Worm (Caenorhabditis elegans): ENCODE measurements around the gene mfsd-6.

The mfsd-6 gene

ce11 chrIII:7572781-7573400 lies 6.3 kb downstream of the mfsd-6 start, which contains the start of the genes rpl-9 and lpd-7 (continued):
- TF ChIP-seq nhr-28 (tag; optimal IDR thresholded peaks at IDR 0.05) (no peak), lin-14 (GFP tag; optimal IDR thresholded peaks at IDR 0.05) (peak; percentile 76), C16A3.4 (tag; optimal IDR thresholded peaks at IDR 0.05) (peak; percentile 97), ceh-90 (tag; optimal IDR thresholded peaks at IDR 0.05) (no peak), unc-98 (GFP tag; IDR thresholded peaks at IDR 0.05) (no peak), rnt-1 (tag; optimal IDR thresholded peaks at IDR 0.05) (peak; percentile 83), dsc-1 (tag; optimal IDR thresholded peaks at IDR 0.05) (peak; percentile 51), F16B12.6 (tag; optimal IDR thresholded peaks at IDR 0.05) (peak; percentile 74), lir-3 (tag; optimal IDR thresholded peaks at IDR 0.05; ENCODE audit: poor library complexity) (peak; percentile 45), nhr-11 (tag; optimal IDR thresholded peaks at IDR 0.05) (peak; percentile 12), fkh-10 (GFP tag; optimal IDR thresholded peaks at IDR 0.05) (peak; percentile 22), skn-1 (tag; optimal IDR thresholded peaks at IDR 0.05) (peak; percentile 90)

- TF ChIP-seq nhr-20 (tag; optimal IDR thresholded peaks at IDR 0.05) (no peak), lsy-2 (tag; optimal IDR thresholded peaks at IDR 0.05) (peak in 1 of 2 experiments; percentile 22), swsn-7 (tag; optimal IDR thresholded peaks at IDR 0.05) (no peak), jun-1 (tag; optimal IDR thresholded peaks at IDR 0.05) (no peak), unc-130 (tag; optimal IDR thresholded peaks at IDR 0.05) (no peak)
Measured at ce11 chrIII:7571726-7572125, 7.5 kb downstream of the mfsd-6 start.

- TF ChIP-seq ceh-63 (GFP tag; optimal IDR thresholded peaks at IDR 0.05) (no peak), nhr-90 (tag; optimal IDR thresholded peaks at IDR 0.05; ENCODE audit: poor library complexity) (peak; percentile 59), tlp-1 (tag; optimal IDR thresholded peaks at IDR 0.05) (no peak), mab-9 (GFP tag; IDR thresholded peaks at IDR 0.05) (peak; percentile 57; the same call in 1 of the 2 replicates), snpc-4 (tag; optimal IDR thresholded peaks at IDR 0.05) (peak; percentile 72), unc-86 (tag; optimal IDR thresholded peaks at IDR 0.05) (peak; percentile 73), fkh-4 (tag; optimal IDR thresholded peaks at IDR 0.05; ENCODE audit: borderline replicate concordance) (no peak), F16B12.6 (tag; optimal IDR thresholded peaks at IDR 0.05) (peak; percentile 57), pax-3 (tag; optimal IDR thresholded peaks at IDR 0.05) (peak; percentile 48), mep-1 (tag; optimal IDR thresholded peaks at IDR 0.05) (peak; percentile 84), nhr-237 (tag; optimal IDR thresholded peaks at IDR 0.05) (peak; percentile 67), lin-15B (tag; optimal IDR thresholded peaks at IDR 0.05) (peak; percentile 31), C04F5.9 (tag; optimal IDR thresholded peaks at IDR 0.05) (peak; percentile 4), hpl-2 (GFP tag; optimal IDR thresholded peaks at IDR 0.05) (no peak), C16A3.4 (tag; optimal IDR thresholded peaks at IDR 0.05) (peak; percentile 33), ces-1 (GFP tag; optimal IDR thresholded peaks at IDR 0.05) (peak; percentile 18), lir-3 (tag; optimal IDR thresholded peaks at IDR 0.05; ENCODE audit: poor library complexity) (peak; percentile 48), skn-1 (tag; optimal IDR thresholded peaks at IDR 0.05) (peak; percentile 22), unc-98 (GFP tag; IDR thresholded peaks at IDR 0.05) (no peak), nhr-77 (tag; optimal IDR thresholded peaks at IDR 0.05) (peak; percentile 73), jun-1 (tag; optimal IDR thresholded peaks at IDR 0.05) (peak; percentile 75), ceh-90 (tag; optimal IDR thresholded peaks at IDR 0.05) (no peak), C34B4.2 (tag; optimal IDR thresholded peaks at IDR 0.05) (no peak), isw-1 (GFP tag; IDR thresholded peaks at IDR 0.05) (peak; percentile 38), fos-1 (tag; optimal IDR thresholded peaks at IDR 0.05) (peak; percentile 47), snu-23 (GFP tag; optimal IDR thresholded peaks at IDR 0.05) (peak; percentile 82), blmp-1 (tag; optimal IDR thresholded peaks at IDR 0.05) (peak; percentile 58), pag-3 (tag; optimal IDR thresholded peaks at IDR 0.05; ENCODE audit: borderline replicate concordance, insufficient read depth) (no peak), nhr-19 (GFP tag; conservative IDR thresholded peaks at IDR 0.05) (peak; percentile 73), elt-3 (tag; optimal IDR thresholded peaks at IDR 0.05) (peak in 1 of 6 experiments; percentile 20), tbx-2 (tag; optimal IDR thresholded peaks at IDR 0.05) (peak; percentile 77), ztf-4 (tag; optimal IDR thresholded peaks at IDR 0.05) (peak; percentile 32), dpl-1 (GFP tag; optimal IDR thresholded peaks at IDR 0.05) (peak; percentile 38 to 62 (median 43)), zip-4 (GFP tag; optimal IDR thresholded peaks at IDR 0.05) (peak; percentile 12), lin-35 (GFP tag; optimal IDR thresholded peaks at IDR 0.05) (peak; percentile 66 to 80), pqm-1 (tag; optimal IDR thresholded peaks at IDR 0.05) (no peak), lin-39 (tag; optimal IDR thresholded peaks at IDR 0.05) (no peak)
Measured at ce11 chrIII:7570083-7570695, 9.0 kb downstream of the mfsd-6 start, which contains the start of gene R13A5.7. Gene R13A5.7 (minus strand): TSS chrIII:7570133.
